Worm (Caenorhabditis elegans): ENCODE measurements around the gene eat-2.

Gene eat-2

ce11 chrII:14154357-14154756, 17.1 kb downstream of the eat-2 start, which contains the start of gene Y48B6A.1:
Y48B6A.1 (minus strand) TSS chrII:14154373.
- TF ChIP-seq fos-1 (tag; optimal IDR thresholded peaks at IDR 0.05) (peak; percentile 95), ztf-11 (tag; optimal IDR thresholded peaks at IDR 0.05) (peak; percentile 8), crh-2 (tag; optimal IDR thresholded peaks at IDR 0.05) (peak; percentile 97), alr-1 (tag; optimal IDR thresholded peaks at IDR 0.05) (no peak), R02D3.7 (tag; optimal IDR thresholded peaks at IDR 0.05) (peak; percentile 12), nhr-237 (tag; optimal IDR thresholded peaks at IDR 0.05) (peak; percentile 18), gmeb-1 (tag; optimal IDR thresholded peaks at IDR 0.05) (peak; percentile 91), lsy-2 (tag; optimal IDR thresholded peaks at IDR 0.05) (peak; percentile 94 to 99), dmd-4 (tag; optimal IDR thresholded peaks at IDR 0.05) (no peak), unc-55 (GFP tag; optimal IDR thresholded peaks at IDR 0.05) (peak; percentile 99), mdl-1 (tag; optimal IDR thresholded peaks at IDR 0.05) (peak; percentile 14 to 26), Y55F3AM.14 (GFP tag; optimal IDR thresholded peaks at IDR 0.05) (peak; percentile 31), nhr-77 (tag; optimal IDR thresholded peaks at IDR 0.05) (peak; percentile 87), sma-3 (GFP tag; optimal IDR thresholded peaks at IDR 0.05) (peak; percentile 93), sma-9 (GFP tag; optimal IDR thresholded peaks at IDR 0.05) (peak; percentile 92), sma-9 (tag; optimal IDR thresholded peaks at IDR 0.05) (no peak), peb-1 (tag; optimal IDR thresholded peaks at IDR 0.05) (no peak), C34F6.9 (tag; optimal IDR thresholded peaks at IDR 0.05) (peak; percentile 99), mab-5 (tag; optimal IDR thresholded peaks at IDR 0.05) (peak; percentile 82), nhr-21 (tag; optimal IDR thresholded peaks at IDR 0.05) (peak; percentile 90), nhr-129 (tag; optimal IDR thresholded peaks at IDR 0.05) (peak; percentile 93), aly-2 (tag; optimal IDR thresholded peaks at IDR 0.05) (no peak), snpc-4 (tag; optimal IDR thresholded peaks at IDR 0.05) (peak; percentile 91), nhr-12 (tag; optimal IDR thresholded peaks at IDR 0.05) (no peak), ztf-4 (tag; optimal IDR thresholded peaks at IDR 0.05) (peak; percentile 71), ZK546.5 (tag; optimal IDR thresholded peaks at IDR 0.05) (peak; percentile 56), nhr-6 (tag; optimal IDR thresholded peaks at IDR 0.05) (peak; percentile 84), ama-1 (optimal IDR thresholded peaks at IDR 0.05) (no peak), skn-1 (tag; optimal IDR thresholded peaks at IDR 0.05) (peak; percentile 42), blmp-1 (tag; optimal IDR thresholded peaks at IDR 0.05; ENCODE audit: insufficient read depth) (peak; percentile 87), unc-39 (tag; optimal IDR thresholded peaks at IDR 0.05) (no peak), lin-39 (tag; optimal IDR thresholded peaks at IDR 0.05) (no peak), ceh-16 (tag; optimal IDR thresholded peaks at IDR 0.05) (peak; percentile 84), F13H6.1 (tag; optimal IDR thresholded peaks at IDR 0.05) (peak; percentile 87), zag-1 (tag; optimal IDR thresholded peaks at IDR 0.05) (peak; percentile 77), ztf-1 (GFP tag; conservative IDR thresholded peaks at IDR 0.05) (no peak), nhr-11 (tag; optimal IDR thresholded peaks at IDR 0.05) (no peak), egl-27 (tag; optimal IDR thresholded peaks at IDR 0.05) (peak; percentile 66), sem-4 (tag; optimal IDR thresholded peaks at IDR 0.05) (peak; percentile 79), elt-1 (tag; optimal IDR thresholded peaks at IDR 0.05) (no peak), nhr-25 (tag; optimal IDR thresholded peaks at IDR 0.05) (peak; percentile 93), elt-3 (tag; optimal IDR thresholded peaks at IDR 0.05) (no peak), nhr-10 (tag; optimal IDR thresholded peaks at IDR 0.05) (peak; percentile 21), unc-62 (GFP tag; optimal IDR thresholded peaks at IDR 0.05) (no peak), nhr-23 (tag; optimal IDR thresholded peaks at IDR 0.05) (no peak), mbf-1 (tag; optimal IDR thresholded peaks at IDR 0.05) (no peak), lin-13 (GFP tag; optimal IDR thresholded peaks at IDR 0.05) (peak; percentile 96), ceh-82 (tag; optimal IDR thresholded peaks at IDR 0.05) (peak; percentile 37), lin-11 (tag; optimal IDR thresholded peaks at IDR 0.05) (peak; percentile 90)
